Fruit fly (Drosophila melanogaster) whole organism, pupa: ENCODE data around the gene Takl1.

Experiments used
- CG10348 ChIP-seq: fragments of 200-800 bp; sonication (Bioruptor generic); IDR thresholded peaks from 2 replicates; pipeline ENCODE4 v1.3.6; 2022; ENCODE audit warnings: missing biosample characterization, missing genetic modification characterization
- CG12605 ChIP-seq: fragments of 200-800 bp; sonication (Bioruptor generic); IDR thresholded peaks from 2 replicates; pipeline ENCODE4 v1.3.6; 2022; ENCODE audit warnings: missing biosample characterization, missing genetic modification characterization
- CG13204 ChIP-seq: fragments of 200-800 bp; sonication (Bioruptor generic); optimal IDR thresholded peaks from 2 replicates; lab custom pipeline; 2018; ENCODE audit warnings: missing biosample characterization, mild to moderate bottlenecking, missing genetic modification characterization, moderate library complexity
- CG14655 ChIP-seq: fragments of 200-800 bp; sonication (Bioruptor generic); optimal IDR thresholded peaks from 3 replicates; lab custom pipeline; 2017; ENCODE audit warnings: mild to moderate bottlenecking, missing biosample characterization, missing genetic modification reagents, missing genetic modification characterization
- CG15710 ChIP-seq: fragments of 200-800 bp; sonication (Bioruptor generic); optimal IDR thresholded peaks from 2 replicates; lab custom pipeline; 2018; ENCODE audit warnings: missing biosample characterization, mild to moderate bottlenecking, missing genetic modification characterization, moderate library complexity
- CG17806 ChIP-seq: fragments of 200-800 bp; sonication (Bioruptor generic); optimal IDR thresholded peaks from 2 replicates; lab custom pipeline; 2018; ENCODE audit warnings: missing biosample characterization, mild to moderate bottlenecking, missing genetic modification characterization, moderate library complexity
- CG32121 ChIP-seq: fragments of 200-800 bp; sonication (Bioruptor generic); IDR thresholded peaks from 2 replicates; pipeline ENCODE4 v1.3.6; 2022; ENCODE audit warnings: missing biosample characterization, missing genetic modification characterization
- CG34367 ChIP-seq: fragments of 200-800 bp; sonication (Bioruptor generic); optimal IDR thresholded peaks from 2 replicates; lab custom pipeline; 2018; ENCODE audit warnings: missing biosample characterization, mild to moderate bottlenecking, missing genetic modification characterization
- CG4496 ChIP-seq: fragments of 200-800 bp; sonication (Bioruptor generic); IDR thresholded peaks from 3 replicates; pipeline ENCODE4 v1.3.6; 2022; ENCODE audit warnings: missing biosample characterization, missing genetic modification characterization
- CG8159 ChIP-seq: fragments of 200-800 bp; sonication (Bioruptor generic); optimal IDR thresholded peaks from 3 replicates; lab custom pipeline; 2018; ENCODE audit warnings: missing biosample characterization, mild to moderate bottlenecking, missing genetic modification characterization, moderate library complexity
- CG8301 ChIP-seq: fragments of 200-800 bp; sonication (Bioruptor generic); optimal IDR thresholded peaks from 2 replicates; lab custom pipeline; 2018; ENCODE audit warnings: missing biosample characterization, mild to moderate bottlenecking, missing genetic modification characterization
- CG9948 ChIP-seq: fragments of 200-800 bp; sonication (Bioruptor generic); optimal IDR thresholded peaks from 2 replicates; lab custom pipeline; 2018; ENCODE audit warnings: missing biosample characterization, mild to moderate bottlenecking, missing genetic modification characterization, moderate library complexity
- D1 ChIP-seq: fragments of 200-800 bp; sonication (Bioruptor generic); optimal IDR thresholded peaks from 2 replicates; lab custom pipeline; 2018; ENCODE audit warnings: missing biosample characterization, mild to moderate bottlenecking, missing genetic modification characterization, moderate library complexity
- EcR ChIP-seq: fragments of 200-800 bp; sonication (Bioruptor generic); optimal IDR thresholded peaks from 3 replicates; lab custom pipeline; 2019; ENCODE audit warnings: missing biosample characterization, missing genetic modification characterization, mild to moderate bottlenecking, moderate library complexity, missing genetic modification reagents
- Ets98B ChIP-seq: fragments of 200-800 bp; sonication (Bioruptor generic); IDR thresholded peaks from 2 replicates; pipeline ENCODE4 v1.3.6; 2022; ENCODE audit warnings: missing biosample characterization, missing genetic modification characterization
- Pif1A ChIP-seq: fragments of 200-800 bp; sonication (Bioruptor generic); optimal IDR thresholded peaks from 3 replicates; lab custom pipeline; 2016; ENCODE audit warnings: missing biosample characterization, missing genetic modification characterization
- Pif1B ChIP-seq: fragments of 200-800 bp; sonication (Bioruptor generic); optimal IDR thresholded peaks from 3 replicates; lab custom pipeline; 2016; ENCODE audit warnings: missing biosample characterization, missing genetic modification characterization
- Snoo ChIP-seq: fragments of 200-800 bp; sonication (Bioruptor generic); optimal IDR thresholded peaks from 3 replicates; lab custom pipeline; 2017; ENCODE audit warnings: missing biosample characterization, mild to moderate bottlenecking, missing genetic modification characterization, inconsistent platforms
- fd96Ca ChIP-seq: fragments of 200-800 bp; sonication (Bioruptor generic); IDR thresholded peaks from 3 replicates; pipeline ENCODE4 v1.3.6; 2022; ENCODE audit warnings: missing biosample characterization, missing genetic modification characterization
- gl ChIP-seq: fragments of 200-800 bp; sonication (Bioruptor generic); optimal IDR thresholded peaks from 2 replicates; lab custom pipeline; 2018; ENCODE audit warnings: missing biosample characterization, mild to moderate bottlenecking, missing genetic modification characterization
- rn ChIP-seq: fragments of 200-800 bp; sonication (Bioruptor generic); IDR thresholded peaks from 2 replicates; pipeline ENCODE4 v1.3.6; 2022; ENCODE audit warnings: missing biosample characterization, missing genetic modification characterization

The Takl1 gene

DNA sequence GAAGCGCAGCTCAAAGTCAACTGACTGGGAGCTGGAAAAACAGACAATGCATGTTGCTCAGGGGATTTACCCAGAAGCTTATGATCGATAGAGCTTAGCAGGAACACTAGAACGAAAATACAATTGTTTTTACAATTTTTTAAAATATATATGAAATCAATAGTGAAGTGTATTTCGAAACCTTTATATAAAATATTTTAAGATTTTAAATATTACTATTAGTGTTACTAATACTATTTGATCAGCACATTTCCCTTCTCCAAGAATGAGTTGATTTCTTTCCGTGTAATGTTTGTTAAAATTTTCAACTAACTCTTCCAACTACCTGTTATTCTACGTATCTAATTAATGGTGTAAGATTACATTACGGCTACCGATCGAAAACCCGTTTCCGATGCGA is 28.6 kb downstream of the Takl1 start, which contains the start of gene CG31199:
Gene CG31199, minus strand, starts transcription at position 101 of the 400 bp plus-strand sequence.
- no peak for TF ChIP-seq Pif1B
- no peak for TF ChIP-seq CG34367 (tag; lab: Kevin White, UChicago)
- TF ChIP-seq D1 (tag; lab: Kevin White, UChicago), result no peak
- no peak for TF ChIP-seq CG14655 (GFP tag; lab: Kevin White, UChicago)
- TF ChIP-seq gl (tag; lab: Kevin White, UChicago), result no peak
- no peak for TF ChIP-seq Ets98B (GFP tag; lab: Robert Waterston, UW)
- no peak for TF ChIP-seq EcR (GFP tag; lab: Kevin White, UChicago)
- no peak for TF ChIP-seq CG12605 (GFP tag; lab: Robert Waterston, UW)
- no peak for TF ChIP-seq CG10348 (GFP tag; lab: Robert Waterston, UW)
- no peak for TF ChIP-seq Snoo (tag; lab: Kevin White, UChicago)
- TF ChIP-seq CG15710, result no peak
- no peak for TF ChIP-seq rn
- TF ChIP-seq CG17806 (tag; lab: Kevin White, UChicago), result no peak
- TF ChIP-seq CG8301 (tag; lab: Kevin White, UChicago), result no peak
- TF ChIP-seq CG9948 (tag; lab: Kevin White, UChicago), result no peak
- TF ChIP-seq CG32121, result no peak
- no peak for TF ChIP-seq CG13204 (GFP tag; lab: Kevin White, UChicago)
- TF ChIP-seq fd96Ca, result no peak
- TF ChIP-seq CG8159, result no peak
- TF ChIP-seq Pif1A (GFP tag; lab: Kevin White, UChicago), result no peak

DNA sequence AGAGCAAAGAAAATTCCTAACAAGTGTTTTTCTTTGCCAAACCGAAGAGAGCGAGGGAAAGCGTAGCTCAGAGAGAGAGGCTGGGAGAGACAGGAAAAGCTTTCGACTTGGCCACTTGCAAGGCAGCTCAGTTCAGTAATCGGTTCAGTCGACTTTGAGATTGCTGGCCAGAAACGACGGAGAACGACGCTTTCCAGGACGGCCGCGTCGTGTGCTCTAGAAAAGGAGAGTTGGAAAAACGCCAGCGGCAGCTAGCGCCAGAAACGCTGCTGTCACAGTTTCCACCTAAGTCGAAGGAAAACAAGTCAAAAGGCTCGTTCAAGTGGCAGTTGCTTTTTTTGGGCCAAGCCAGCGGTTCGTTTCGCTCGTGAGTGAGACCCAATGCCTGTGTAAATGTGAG is 32.4 kb downstream of the Takl1 start, which contains the start of gene CG42322:
Gene CG42322, plus strand, starts transcription at position 138 of the 400 bp plus-strand sequence.
- no peak for TF ChIP-seq CG10348 (GFP tag; lab: Robert Waterston, UW)
- peak; percentile 34; the same call in 1 of the 2 replicates for TF ChIP-seq CG12605 (GFP tag; lab: Robert Waterston, UW)

- no peak for TF ChIP-seq CG17806 (tag; lab: Kevin White, UChicago)
- no peak for TF ChIP-seq CG14655 (GFP tag; lab: Kevin White, UChicago)
- TF ChIP-seq CG13204 (GFP tag; lab: Kevin White, UChicago), result no peak
- TF ChIP-seq rn, result no peak
- no peak for TF ChIP-seq CG9948 (tag; lab: Kevin White, UChicago)
- TF ChIP-seq Snoo (tag; lab: Kevin White, UChicago), result no peak
- no peak for TF ChIP-seq Pif1A (GFP tag; lab: Kevin White, UChicago)
- TF ChIP-seq CG8159, result no peak
- no peak for TF ChIP-seq Pif1B
- no peak for TF ChIP-seq Ets98B (GFP tag; lab: Robert Waterston, UW)
- TF ChIP-seq fd96Ca, result no peak
- TF ChIP-seq CG8301 (tag; lab: Kevin White, UChicago), result no peak
- no peak for TF ChIP-seq CG15710
- no peak for TF ChIP-seq CG34367 (tag; lab: Kevin White, UChicago)
- no peak for TF ChIP-seq CG32121
- TF ChIP-seq D1 (tag; lab: Kevin White, UChicago), result no peak
- TF ChIP-seq gl (tag; lab: Kevin White, UChicago), result no peak
- no peak for TF ChIP-seq CG12605 (GFP tag; lab: Robert Waterston, UW)
Measured at dm6 chr3R:20739000-20739399, 33.4 kb downstream of the Takl1 start, which contains the start of gene CG17267. Gene CG17267, minus strand, starts transcription at chr3R:20739100.

- TF ChIP-seq CG8159 (no peak), CG4496 (GFP tag; lab: Robert Waterston, UW) (peak; percentile 49; the same call in 2 of the 3 replicates), CG10348 (GFP tag; lab: Robert Waterston, UW) (no peak), CG34367 (tag; lab: Kevin White, UChicago) (no peak), fd96Ca (no peak), D1 (tag; lab: Kevin White, UChicago) (no peak), CG12605 (GFP tag; lab: Robert Waterston, UW) (no peak), Pif1B (no peak)
Measured at dm6 chr3R:20735405-20735804, 37.0 kb downstream of the Takl1 start, which contains the start of gene Cdk2. Gene Cdk2, plus strand, starts transcription at chr3R:20735623.

dm6 chr3R:20731331-20731730 is 41.1 kb downstream of the Takl1 start, which contains the start of gene CG31205:
Gene CG31205, plus strand, starts transcription at chr3R:20731631.
- TF ChIP-seq D1 (tag; lab: Kevin White, UChicago), result no peak

DNA sequence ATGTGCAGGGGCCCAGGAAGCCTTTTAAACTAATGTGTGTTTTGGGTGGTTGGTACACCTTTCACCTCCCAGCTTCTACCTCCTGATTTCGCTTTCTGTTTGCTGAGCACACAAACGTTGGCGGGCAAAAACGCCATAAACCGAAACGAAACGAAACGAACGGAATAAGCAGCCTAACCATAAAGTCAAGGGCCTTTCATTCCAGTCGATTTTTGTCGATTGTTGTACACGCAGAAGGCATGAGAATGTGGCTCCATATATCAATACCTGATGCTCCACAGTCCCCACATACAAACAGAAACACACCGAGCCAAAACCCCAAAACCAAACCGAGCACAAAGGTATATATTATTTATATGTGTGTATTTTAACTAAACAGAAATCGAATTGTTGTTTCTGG is 48.9 kb downstream of the Takl1 start:
- no peak for TF ChIP-seq CG12605 (GFP tag; lab: Robert Waterston, UW)
- TF ChIP-seq fd96Ca, result no peak
- TF ChIP-seq Pif1A (GFP tag; lab: Kevin White, UChicago), result no peak
- TF ChIP-seq CG14655 (GFP tag; lab: Kevin White, UChicago), result no peak
- no peak for TF ChIP-seq CG8159
- TF ChIP-seq CG4496 (GFP tag; lab: Robert Waterston, UW), result no peak
